Worm (Caenorhabditis elegans): ENCODE data around the gene ugt-44.

DNA sequence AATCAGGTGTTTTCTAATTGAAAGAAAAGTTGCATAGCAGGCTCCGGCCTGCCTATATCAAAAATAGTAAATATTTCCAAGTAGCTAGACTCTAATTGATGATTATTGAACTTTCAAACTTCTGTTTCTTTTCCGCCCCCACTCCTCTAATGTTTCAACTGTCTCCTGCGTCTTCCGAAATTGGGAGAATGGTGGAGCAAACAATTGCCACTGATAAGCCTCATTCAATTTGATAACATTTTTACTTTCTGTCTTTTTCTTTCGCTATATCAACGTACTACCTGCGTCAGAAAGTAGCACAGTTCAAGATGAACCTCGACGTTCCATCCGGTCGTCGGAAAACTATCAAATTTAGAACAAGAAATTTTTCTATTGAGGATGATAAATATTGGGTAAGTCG lies 30.6 kb upstream of the ugt-44 start, which contains the start of gene F13B12.3:
- TF ChIP-seq tra-4 (tag; optimal IDR thresholded peaks at IDR 0.05) (no peak), ama-1 (optimal IDR thresholded peaks at IDR 0.05) (no peak)
